Worm (Caenorhabditis elegans): Measurements from ENCODE around the gene W10D9.3.

ce11 chrII:509230-509629, 48.5 kb upstream of the W10D9.3 start, which contains the start of gene srh-105:
- no peak for TF ChIP-seq him-1 (tag; optimal IDR thresholded peaks at IDR 0.05)
- TF ChIP-seq dao-5 (tag; optimal IDR thresholded peaks at IDR 0.05): no peak
- no peak for TF ChIP-seq W03F9.2 (tag; optimal IDR thresholded peaks at IDR 0.05)
